Worm (Caenorhabditis elegans): ENCODE data around the gene C09G9.3.
A peak's percentile ranks its signal among the peaks of the same experiment; 100 is the strongest.

The C09G9.3 gene

ce11 chrIV:8893746-8894145 is 20.9 kb upstream of the C09G9.3 start, which contains the start of gene rad-54.L2:
Gene rad-54.L2, plus strand, starts transcription at chrIV:8894077.
- no peak for TF ChIP-seq nhr-2 (tag; optimal IDR thresholded peaks at IDR 0.05)
- TF ChIP-seq pha-4 (tag; optimal IDR thresholded peaks at IDR 0.05) = peak; percentile 90
- no peak for TF ChIP-seq zip-8 (tag; optimal IDR thresholded peaks at IDR 0.05)
- peak; percentile 22 for TF ChIP-seq mep-1 (tag; optimal IDR thresholded peaks at IDR 0.05)
- TF ChIP-seq ces-1 (GFP tag; optimal IDR thresholded peaks at IDR 0.05) = peak; percentile 57
- TF ChIP-seq snpc-4 (tag; optimal IDR thresholded peaks at IDR 0.05) = no peak
- TF ChIP-seq ceh-39 (tag; optimal IDR thresholded peaks at IDR 0.05) = peak; percentile 20
- no peak for TF ChIP-seq unc-62 (GFP tag; optimal IDR thresholded peaks at IDR 0.05)
- TF ChIP-seq unc-120 (tag; optimal IDR thresholded peaks at IDR 0.05; ENCODE audit: poor library complexity, severe bottlenecking) = peak; percentile 58
- TF ChIP-seq lin-32 (GFP tag; optimal IDR thresholded peaks at IDR 0.05) = no peak
- TF ChIP-seq hlh-1 (tag; optimal IDR thresholded peaks at IDR 0.05) = peak; percentile 21
- no peak for TF ChIP-seq elt-3 (tag; optimal IDR thresholded peaks at IDR 0.05)
- TF ChIP-seq nhr-28 (tag; optimal IDR thresholded peaks at IDR 0.05) = no peak
- TF ChIP-seq nhr-237 (tag; optimal IDR thresholded peaks at IDR 0.05) = peak; percentile 58
- peak; percentile 40 for TF ChIP-seq lsy-2 (tag; optimal IDR thresholded peaks at IDR 0.05)

ce11 chrIV:8892558-8892957 is 19.7 kb upstream of the C09G9.3 start, which contains the start of gene C27B7.2:
Gene C27B7.2, plus strand, starts transcription at chrIV:8892858.
- TF ChIP-seq nhr-12 (tag; optimal IDR thresholded peaks at IDR 0.05) = no peak

DNA sequence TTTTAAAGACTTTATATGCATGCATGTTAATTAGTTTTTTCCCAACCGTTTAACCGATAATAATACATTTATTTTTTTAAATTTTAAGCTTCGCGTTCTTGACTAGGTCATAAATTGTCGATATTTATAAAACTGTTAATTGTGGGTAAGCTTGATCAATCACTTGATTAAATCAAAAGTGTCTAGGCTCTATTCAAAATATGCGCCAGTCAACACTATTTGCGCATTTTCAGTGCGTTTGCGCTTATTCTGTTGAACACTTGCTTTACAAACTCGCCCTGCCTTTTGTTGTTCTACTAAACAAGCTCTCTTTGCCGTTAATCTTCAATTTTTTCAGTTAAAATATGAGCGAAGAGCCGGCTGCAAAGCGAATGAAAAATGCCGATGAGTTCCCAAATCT is 18.3 kb upstream of the C09G9.3 start, which contains the start of gene spr-2:
Gene spr-2, plus strand, starts transcription at position 332 of the 400 bp plus-strand sequence.
- TF ChIP-seq sem-2 (GFP tag; optimal IDR thresholded peaks at IDR 0.05) (no peak), ceh-83 (GFP tag; optimal IDR thresholded peaks at IDR 0.05) (no peak), drap-1 (GFP tag; optimal IDR thresholded peaks at IDR 0.05) (no peak), snpc-4 (tag; optimal IDR thresholded peaks at IDR 0.05) (no peak), elt-1 (tag; optimal IDR thresholded peaks at IDR 0.05; ENCODE audit: borderline replicate concordance, insufficient read depth) (no peak), nhr-28 (tag; optimal IDR thresholded peaks at IDR 0.05) (no peak), ces-1 (GFP tag; optimal IDR thresholded peaks at IDR 0.05) (peak; percentile 83), nhr-76 (tag; optimal IDR thresholded peaks at IDR 0.05) (no peak), M03D4.4 (tag; optimal IDR thresholded peaks at IDR 0.05) (no peak), flh-1 (GFP tag; optimal IDR thresholded peaks at IDR 0.05) (no peak), tbx-8 (GFP tag; optimal IDR thresholded peaks at IDR 0.05) (no peak), mep-1 (tag; optimal IDR thresholded peaks at IDR 0.05) (peak; percentile 59), ham-2 (GFP tag; optimal IDR thresholded peaks at IDR 0.05) (peak; percentile 38), unc-39 (tag; optimal IDR thresholded peaks at IDR 0.05) (no peak), lin-32 (GFP tag; optimal IDR thresholded peaks at IDR 0.05) (no peak), elt-3 (tag; optimal IDR thresholded peaks at IDR 0.05) (no peak), pha-4 (tag; optimal IDR thresholded peaks at IDR 0.05) (peak; percentile 55), unc-62 (GFP tag; optimal IDR thresholded peaks at IDR 0.05) (no peak), lin-13 (tag; optimal IDR thresholded peaks at IDR 0.05) (peak; percentile 5), blmp-1 (tag; optimal IDR thresholded peaks at IDR 0.05) (no peak), cnd-1 (tag; optimal IDR thresholded peaks at IDR 0.05) (no peak)

DNA sequence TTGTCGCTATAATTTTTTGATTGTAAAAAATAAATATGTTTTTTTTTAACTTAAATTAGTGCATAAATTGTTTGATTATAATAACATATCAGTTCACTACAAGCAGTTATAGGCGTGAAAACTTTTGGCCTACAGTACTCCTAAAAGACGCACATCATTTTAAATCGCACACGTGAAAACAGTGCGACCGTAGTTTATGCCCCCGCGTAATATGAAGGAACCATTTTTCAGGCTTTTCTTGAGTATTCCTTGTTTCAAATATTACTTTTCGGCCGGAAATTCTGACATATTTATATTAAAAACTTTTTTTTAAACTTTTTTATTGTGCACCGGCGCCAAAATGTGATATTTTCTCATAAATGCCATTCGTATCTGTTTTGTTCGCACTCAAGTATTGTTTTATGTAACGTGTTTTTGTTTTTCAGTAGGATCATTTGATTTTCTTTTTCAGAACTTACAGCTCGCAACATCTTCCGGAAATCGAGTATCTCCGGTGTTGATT is 15.7 kb upstream of the C09G9.3 start, which contains the start of gene oma-1:
Gene oma-1, plus strand, starts transcription at position 452 of the 502 bp plus-strand sequence.
- TF ChIP-seq nhr-28 (tag; optimal IDR thresholded peaks at IDR 0.05) = no peak
- no peak for TF ChIP-seq lin-13 (tag; optimal IDR thresholded peaks at IDR 0.05)
- TF ChIP-seq ces-1 (GFP tag; optimal IDR thresholded peaks at IDR 0.05) = no peak
- no peak for TF ChIP-seq ham-2 (GFP tag; optimal IDR thresholded peaks at IDR 0.05)
- TF ChIP-seq unc-62 (GFP tag; optimal IDR thresholded peaks at IDR 0.05) = no peak
- no peak for TF ChIP-seq hlh-1 (tag; optimal IDR thresholded peaks at IDR 0.05)
- no peak for TF ChIP-seq flh-1 (GFP tag; optimal IDR thresholded peaks at IDR 0.05)

ce11 chrIV:8886228-8886627 is 13.4 kb upstream of the C09G9.3 start, which contains the start of gene C09G9.5:
Gene C09G9.5, plus strand, starts transcription at chrIV:8886528.
- TF ChIP-seq sptf-1 (tag; optimal IDR thresholded peaks at IDR 0.05) (no peak), tbx-8 (GFP tag; optimal IDR thresholded peaks at IDR 0.05) (no peak), mep-1 (tag; optimal IDR thresholded peaks at IDR 0.05) (no peak), ceh-43 (GFP tag; optimal IDR thresholded peaks at IDR 0.05) (no peak), bed-3 (GFP tag; optimal IDR thresholded peaks at IDR 0.05) (no peak), zip-8 (tag; optimal IDR thresholded peaks at IDR 0.05) (no peak), unc-62 (GFP tag; optimal IDR thresholded peaks at IDR 0.05) (no peak), ztf-11 (tag; optimal IDR thresholded peaks at IDR 0.05) (no peak), ces-1 (GFP tag; optimal IDR thresholded peaks at IDR 0.05) (no peak), sem-2 (GFP tag; optimal IDR thresholded peaks at IDR 0.05) (no peak), drap-1 (GFP tag; optimal IDR thresholded peaks at IDR 0.05) (no peak), lsy-2 (tag; optimal IDR thresholded peaks at IDR 0.05) (no peak), nhr-12 (tag; optimal IDR thresholded peaks at IDR 0.05) (no peak)
